Worm (Caenorhabditis elegans) whole organism, L4 larva: ENCODE measurements around the gene srx-73.
A peak's percentile ranks its signal among the peaks of the same experiment; 100 is the strongest.

Experiments used
- ceh-44 ChIP-seq: fragments of 200-800 bp; sonication (Bioruptor generic); IDR thresholded peaks from 2 replicates; pipeline ENCODE4 v1.3.6; 2022; ENCODE audit warnings: missing genetic modification reagents, missing genetic modification characterization, missing compliant biosample characterization
- cey-2 ChIP-seq: sonication (generic microtip); optimal IDR thresholded peaks from 3 replicates; lab custom pipeline; 2017; ENCODE audit warnings: missing genetic modification characterization, mild to moderate bottlenecking, missing compliant biosample characterization, antibody characterized with exemption, borderline replicate concordance; ENCODE audit not compliant: insufficient read depth
- daf-12 ChIP-seq: fragments of 150-350 bp; optimal IDR thresholded peaks from 2 replicates; lab custom pipeline; 2014; ENCODE audit warnings: missing biosample characterization, missing genetic modification reagents, missing genetic modification characterization
- dpl-1 ChIP-seq: fragments of 150-350 bp; optimal IDR thresholded peaks from 2 replicates; lab custom pipeline; 2014; ENCODE audit warnings: missing biosample characterization, missing genetic modification reagents, missing genetic modification characterization
- fos-1 ChIP-seq: fragments of 150-350 bp; optimal IDR thresholded peaks from 2 replicates; lab custom pipeline; 2014; ENCODE audit warnings: missing biosample characterization, missing genetic modification characterization
- lin-13 ChIP-seq: fragments of 150-350 bp; optimal IDR thresholded peaks from 2 replicates; lab custom pipeline; 2014; ENCODE audit warnings: missing biosample characterization, missing genetic modification reagents, missing genetic modification characterization
- mep-1 ChIP-seq: fragments of 150-350 bp; sonication (generic microtip); optimal IDR thresholded peaks from 3 replicates; lab custom pipeline; 2014; ENCODE audit warnings: missing biosample characterization, missing genetic modification characterization
- nhr-11 ChIP-seq: fragments of 150-350 bp; optimal IDR thresholded peaks from 2 replicates; lab custom pipeline; 2014; ENCODE audit warnings: missing biosample characterization, missing genetic modification characterization
- snpc-1.2 ChIP-seq: fragments of 200-800 bp; sonication (Bioruptor generic); IDR thresholded peaks from 2 replicates; pipeline ENCODE4 v1.3.6; 2022; ENCODE audit warnings: missing genetic modification reagents, missing genetic modification characterization, missing compliant biosample characterization
- unc-62 ChIP-seq, 3 experiments: fragments of 150-350 bp in 1 of 3; sonication (generic microtip); optimal IDR thresholded peaks in 2 of 3; peaks in 1 of 3; 1 replicate in 1 of 3; 2 replicates in 2 of 3; lab custom pipeline; 2014 to 2017; ENCODE audit warnings: missing biosample characterization in 3 of 3, missing genetic modification characterization in 3 of 3, missing genetic modification reagents in 3 of 3, missing genotype in 1 of 3

- TF ChIP-seq dpl-1 (GFP tag; lab: Kevin White, UChicago) (no peak), unc-62 (GFP tag; optimal IDR thresholded peaks at IDR 0.05 in 1 of 2; lab: Kevin White, UChicago) (peak in 1 of 2 experiments; percentile 79), unc-62 (tag; optimal IDR thresholded peaks at IDR 0.05; lab: Kevin White, UChicago) (no peak), cey-2 (tag; lab: Kevin White, UChicago) (no peak), daf-12 (tag; lab: Kevin White, UChicago) (no peak), fos-1 (tag; lab: Kevin White, UChicago) (no peak), nhr-11 (tag; lab: Kevin White, UChicago) (no peak), snpc-1.2 (GFP tag; lab: Robert Waterston, UW) (no peak), lin-13 (GFP tag; lab: Kevin White, UChicago) (no peak), ceh-44 (GFP tag; lab: Robert Waterston, UW) (no peak), mep-1 (tag; lab: Kevin White, UChicago) (no peak)
These were observed 27.7 kb upstream of the srx-73 start for ce11 chrV:4693282-4693588.
